Fruit fly (Drosophila melanogaster) whole organism, embryonic: ENCODE data around the gene CG33090.

ENCODE experiments used
- Awh ChIP-seq: fragments of 200-800 bp; sonication (Bioruptor generic); IDR thresholded peaks from 2 replicates; pipeline ENCODE4, ENCODE4 v1.3.6; 2022; ENCODE audit warnings: missing biosample characterization, missing genetic modification characterization
- CG11504 ChIP-seq: fragments of 200-800 bp; sonication (Bioruptor generic); optimal IDR thresholded peaks from 3 replicates; lab custom pipeline; 2019; ENCODE audit warnings: missing biosample characterization, mild to moderate bottlenecking, missing genetic modification characterization, moderate library complexity
- CG15479 ChIP-seq: fragments of 200-800 bp; sonication (Bioruptor generic); optimal IDR thresholded peaks from 3 replicates; lab custom pipeline; 2019; ENCODE audit warnings: missing biosample characterization, mild to moderate bottlenecking, missing genetic modification characterization, moderate library complexity
- CG16863 ChIP-seq: fragments of 200-800 bp; sonication (Bioruptor generic); optimal IDR thresholded peaks from 3 replicates; lab custom pipeline; 2016; ENCODE audit warnings: missing biosample characterization, missing genetic modification characterization
- CG17186 ChIP-seq: fragments of 200-800 bp; sonication (Bioruptor generic); optimal IDR thresholded peaks from 3 replicates; lab custom pipeline; 2017; ENCODE audit warnings: missing biosample characterization, missing genetic modification reagents, missing genetic modification characterization
- CG18619 ChIP-seq: fragments of 200-800 bp; sonication (Bioruptor generic); optimal IDR thresholded peaks from 3 replicates; lab custom pipeline; 2017; ENCODE audit warnings: missing biosample characterization, mild to moderate bottlenecking, missing genetic modification characterization
- CG2875 ChIP-seq: fragments of 200-800 bp; sonication (Bioruptor generic); optimal IDR thresholded peaks from 2 replicates; lab custom pipeline; 2017; ENCODE audit warnings: missing biosample characterization, mild to moderate bottlenecking, missing genetic modification characterization, missing genetic modification reagents
- CG32532 ChIP-seq: fragments of 200-800 bp; sonication (Bioruptor generic); IDR thresholded peaks from 2 replicates; pipeline ENCODE4 v1.3.6; 2022; ENCODE audit warnings: missing biosample characterization, missing genetic modification characterization
- CG4360 ChIP-seq: fragments of 200-800 bp; sonication (Bioruptor generic); IDR thresholded peaks from 2 replicates; pipeline ENCODE4 v1.3.6; 2022; ENCODE audit warnings: missing biosample characterization, missing genetic modification characterization
- CG6683 ChIP-seq: fragments of 200-800 bp; sonication (Bioruptor generic); optimal IDR thresholded peaks from 2 replicates; lab custom pipeline; 2017; ENCODE audit warnings: missing biosample characterization, mild to moderate bottlenecking, missing genetic modification characterization, missing genetic modification reagents
- CG6689 ChIP-seq: fragments of 200-800 bp; sonication (Bioruptor generic); IDR thresholded peaks from 2 replicates; pipeline ENCODE4 v1.3.6; 2022; ENCODE audit warnings: missing biosample characterization, missing genetic modification characterization
- CG6854 ChIP-seq: fragments of 200-800 bp; sonication (Bioruptor generic); optimal IDR thresholded peaks from 3 replicates; lab custom pipeline; 2017; ENCODE audit warnings: missing biosample characterization, mild to moderate bottlenecking, missing genetic modification characterization
- CG7271 ChIP-seq: fragments of 200-800 bp; sonication (Bioruptor generic); optimal IDR thresholded peaks from 2 replicates; lab custom pipeline; 2018; ENCODE audit warnings: missing biosample characterization, mild to moderate bottlenecking, missing genetic modification characterization, moderate library complexity
- CG7357 ChIP-seq: fragments of 200-800 bp; sonication (Bioruptor generic); IDR thresholded peaks from 3 replicates; pipeline ENCODE4 v1.3.6; 2022; ENCODE audit warnings: missing biosample characterization, missing genetic modification characterization
- CG7745 ChIP-seq: fragments of 200-800 bp; sonication (Bioruptor generic); optimal IDR thresholded peaks from 2 replicates; lab custom pipeline; 2018; ENCODE audit warnings: missing biosample characterization, mild to moderate bottlenecking, missing genetic modification characterization, moderate library complexity
- CG7963 ChIP-seq: fragments of 200-800 bp; sonication (Bioruptor generic); IDR thresholded peaks from 3 replicates; pipeline ENCODE4 v1.3.6; 2022; ENCODE audit warnings: missing biosample characterization, missing genetic modification characterization; ENCODE audit not compliant: partially characterized antibody
- CG9876 ChIP-seq: fragments of 200-800 bp; sonication (Bioruptor generic); optimal IDR thresholded peaks from 2 replicates; lab custom pipeline; 2016; ENCODE audit warnings: missing biosample characterization, missing genetic modification characterization
- Chrac-16 ChIP-seq: fragments of 200-800 bp; sonication (Bioruptor generic); optimal IDR thresholded peaks from 3 replicates; lab custom pipeline; 2016; ENCODE audit warnings: missing biosample characterization, missing genetic modification characterization
- CoRest ChIP-seq: fragments of 200-800 bp; sonication (Bioruptor generic); optimal IDR thresholded peaks from 3 replicates; lab custom pipeline; 2018; ENCODE audit warnings: missing biosample characterization, mild to moderate bottlenecking, missing genetic modification characterization, moderate library complexity
- D19A ChIP-seq: fragments of 200-800 bp; optimal IDR thresholded peaks from 3 replicates; lab custom pipeline; 2019; ENCODE audit warnings: missing biosample characterization, mild to moderate bottlenecking, missing genetic modification characterization, moderate library complexity
- Dad ChIP-seq: fragments of 200-800 bp; sonication (Bioruptor generic); optimal IDR thresholded peaks from 3 replicates; lab custom pipeline; 2016; ENCODE audit warnings: missing biosample characterization, missing genetic modification characterization
- Fer3 ChIP-seq: fragments of 200-800 bp; sonication (Bioruptor generic); optimal IDR thresholded peaks from 2 replicates; lab custom pipeline; 2018; ENCODE audit warnings: missing biosample characterization, mild to moderate bottlenecking, missing genetic modification characterization, moderate library complexity
- Hsf ChIP-seq: fragments of 200-800 bp; sonication (Bioruptor generic); optimal IDR thresholded peaks from 3 replicates; lab custom pipeline; 2016; ENCODE audit warnings: missing biosample characterization, missing genetic modification characterization
- Kr ChIP-seq: fragments of 200-800 bp; sonication (Bioruptor generic); optimal IDR thresholded peaks from 2 replicates; lab custom pipeline; 2017; ENCODE audit warnings: missing biosample characterization, mild to moderate bottlenecking, missing genetic modification characterization
- Mes4 ChIP-seq: fragments of 200-800 bp; sonication (Bioruptor generic); optimal IDR thresholded peaks from 2 replicates; lab custom pipeline; 2016; ENCODE audit warnings: missing biosample characterization, missing genetic modification characterization
- NC2α ChIP-seq: fragments of 200-800 bp; sonication (Bioruptor generic); optimal IDR thresholded peaks from 2 replicates; lab custom pipeline; 2016; ENCODE audit warnings: missing biosample characterization, missing genetic modification characterization
- Nf-YA ChIP-seq: fragments of 200-800 bp; sonication (Bioruptor generic); IDR thresholded peaks from 2 replicates; pipeline ENCODE4 v1.3.6; 2022; ENCODE audit warnings: missing biosample characterization, missing genetic modification characterization
- Tbp ChIP-seq: fragments of >200 bp; optimal IDR thresholded peaks from 2 replicates; lab custom pipeline; 2018; ENCODE audit warnings: missing biosample characterization, missing genetic modification characterization
- Usf ChIP-seq: fragments of 200-800 bp; sonication (Bioruptor generic); optimal IDR thresholded peaks from 2 replicates; lab custom pipeline; 2017; ENCODE audit warnings: missing genotype, missing biosample characterization, missing genetic modification characterization
- aop ChIP-seq: fragments of 200-800 bp; sonication (Bioruptor generic); IDR thresholded peaks from 2 replicates; pipeline ENCODE4 v1.3.6; 2022; ENCODE audit warnings: missing biosample characterization, missing genetic modification characterization
- ase ChIP-seq: fragments of 200-800 bp; sonication (Bioruptor generic); IDR thresholded peaks from 3 replicates; pipeline ENCODE4 v1.3.6; 2022; ENCODE audit warnings: missing biosample characterization, missing genetic modification characterization
- ash1 ChIP-seq: fragments of 200-800 bp; sonication (Bioruptor generic); optimal IDR thresholded peaks from 2 replicates; lab custom pipeline; 2018; ENCODE audit warnings: missing biosample characterization, mild to moderate bottlenecking, missing genetic modification characterization
- caup ChIP-seq: fragments of 200-800 bp; sonication (Bioruptor generic); optimal IDR thresholded peaks from 3 replicates; lab custom pipeline; 2017; ENCODE audit warnings: missing biosample characterization, mild to moderate bottlenecking, missing genetic modification characterization, moderate library complexity; ENCODE audit not compliant: severe bottlenecking
- cg ChIP-seq: fragments of 200-800 bp; sonication (Bioruptor generic); optimal IDR thresholded peaks from 3 replicates; lab custom pipeline; 2019; ENCODE audit warnings: missing biosample characterization, mild to moderate bottlenecking, missing genetic modification characterization, moderate library complexity
- da ChIP-seq: fragments of 200-800 bp; sonication (Bioruptor generic); optimal IDR thresholded peaks from 2 replicates; lab custom pipeline; 2016; ENCODE audit warnings: missing biosample characterization, missing genetic modification characterization
- en ChIP-seq: fragments of 200-800 bp; sonication (Bioruptor generic); optimal IDR thresholded peaks from 2 replicates; lab custom pipeline; 2016; ENCODE audit warnings: missing biosample characterization, missing genetic modification characterization
- fd3F ChIP-seq: fragments of 200-800 bp; sonication (Bioruptor generic); optimal IDR thresholded peaks from 2 replicates; lab custom pipeline; 2018; ENCODE audit warnings: missing biosample characterization, mild to moderate bottlenecking, missing genetic modification characterization, moderate library complexity
- fru ChIP-seq: fragments of >200 bp; optimal IDR thresholded peaks from 2 replicates; lab custom pipeline; 2017
- gcm2 ChIP-seq: fragments of 200-800 bp; sonication (Bioruptor generic); optimal IDR thresholded peaks from 2 replicates; lab custom pipeline; 2016; ENCODE audit warnings: missing biosample characterization, missing genetic modification characterization
- gsb-n ChIP-seq: fragments of 200-800 bp; sonication (Bioruptor generic); optimal IDR thresholded peaks from 3 replicates; lab custom pipeline; 2018; ENCODE audit warnings: missing biosample characterization, mild to moderate bottlenecking, missing genetic modification characterization
- jumu ChIP-seq: fragments of 200-800 bp; sonication (Bioruptor generic); optimal IDR thresholded peaks from 3 replicates; lab custom pipeline; 2016; ENCODE audit warnings: missing biosample characterization, missing genetic modification characterization
- klu ChIP-seq: fragments of 200-800 bp; sonication (Bioruptor generic); IDR thresholded peaks from 2 replicates; pipeline ENCODE4 v1.3.6; 2022; ENCODE audit warnings: missing biosample characterization, missing genetic modification characterization
- kni ChIP-seq: fragments of 200-800 bp; sonication (Bioruptor generic); optimal IDR thresholded peaks from 3 replicates; lab custom pipeline; 2017; ENCODE audit warnings: mild to moderate bottlenecking, missing biosample characterization, missing genetic modification reagents, missing genetic modification characterization
- lmd ChIP-seq: fragments of 200-800 bp; sonication (Bioruptor generic); IDR thresholded peaks from 2 replicates; pipeline ENCODE4 v1.3.6; 2022; ENCODE audit warnings: missing biosample characterization, missing genetic modification characterization
- otp ChIP-seq: fragments of 200-800 bp; sonication (Bioruptor generic); IDR thresholded peaks from 3 replicates; pipeline ENCODE4, ENCODE4 v1.3.6; 2022; ENCODE audit warnings: missing biosample characterization, missing genetic modification characterization
- repo ChIP-seq: fragments of 200-800 bp; sonication (Bioruptor generic); optimal IDR thresholded peaks from 2 replicates; lab custom pipeline; 2016; ENCODE audit warnings: missing biosample characterization, missing genetic modification characterization
- run ChIP-seq: fragments of 200-800 bp; sonication (Bioruptor generic); optimal IDR thresholded peaks from 3 replicates; lab custom pipeline; 2018; ENCODE audit warnings: missing biosample characterization, mild to moderate bottlenecking, missing genetic modification characterization
- slou ChIP-seq: fragments of 200-800 bp; sonication (Bioruptor generic); optimal IDR thresholded peaks from 3 replicates; lab custom pipeline; 2016; ENCODE audit warnings: missing biosample characterization, missing genetic modification characterization
- sug ChIP-seq: fragments of 200-800 bp; optimal IDR thresholded peaks from 2 replicates; lab custom pipeline; 2019; ENCODE audit warnings: missing biosample characterization, mild to moderate bottlenecking, missing genetic modification characterization, moderate library complexity
- vnd ChIP-seq: fragments of 200-800 bp; sonication (Bioruptor generic); IDR thresholded peaks from 3 replicates; pipeline ENCODE4 v1.3.6; 2022; ENCODE audit warnings: missing biosample characterization, missing genetic modification characterization; ENCODE audit not compliant: partially characterized antibody
- wor ChIP-seq: fragments of 200-800 bp; sonication (Bioruptor generic); IDR thresholded peaks from 2 replicates; pipeline ENCODE4 v1.3.6; 2022; ENCODE audit warnings: missing biosample characterization, missing genetic modification characterization
- zen ChIP-seq: fragments of 200-800 bp; sonication (Bioruptor generic); optimal IDR thresholded peaks from 3 replicates; lab custom pipeline; 2018; ENCODE audit warnings: missing biosample characterization, mild to moderate bottlenecking, missing genetic modification characterization, moderate library complexity

The CG33090 gene

DNA sequence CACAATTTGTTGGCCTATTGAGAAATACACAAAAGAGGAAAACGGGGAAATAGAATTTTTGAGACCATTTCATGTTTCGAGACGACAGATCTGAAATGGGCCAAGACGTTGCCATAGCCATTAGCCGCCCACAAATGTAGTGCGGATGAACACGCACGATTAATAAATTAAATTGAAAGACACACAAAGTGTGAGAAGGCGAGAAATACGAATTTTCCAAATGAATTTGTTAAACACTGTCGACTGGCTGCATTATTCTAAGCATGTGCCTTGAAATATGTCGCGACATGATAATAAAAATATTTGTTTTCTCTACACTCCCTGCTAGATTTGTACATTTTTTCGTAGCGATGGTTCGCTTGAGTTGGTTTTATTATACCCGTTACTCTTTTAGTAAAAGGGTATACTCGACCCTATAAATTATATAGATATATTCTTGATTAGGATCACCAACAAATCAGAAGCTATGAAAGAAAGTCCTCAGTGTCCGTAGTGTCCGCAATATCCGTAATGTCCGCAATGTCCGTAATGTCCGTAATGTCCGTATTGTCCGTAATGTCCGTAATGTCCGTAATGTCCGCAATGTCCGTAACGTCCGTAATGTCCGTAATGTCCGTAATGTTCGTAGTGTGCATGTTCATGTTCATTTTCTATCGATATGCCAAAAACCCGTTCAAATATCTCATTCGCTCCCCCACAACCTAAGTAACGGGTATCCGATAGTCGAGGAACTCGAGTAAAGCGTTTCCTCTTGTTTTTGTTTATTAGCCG is 42.7 kb downstream of the CG33090 start (continued):
- TF ChIP-seq CG7357 (GFP tag; lab: Robert Waterston, UW), result no peak
- no peak for TF ChIP-seq Dad (GFP tag; lab: Kevin White, UChicago)
- peak; percentile 59 for TF ChIP-seq CoRest (tag; lab: Kevin White, UChicago)
- TF ChIP-seq CG4360 (GFP tag; lab: Robert Waterston, UW), result 0 out of 2 replicates have a peak, but pooled peaks have one; percentile 11
- peak; percentile 7 for TF ChIP-seq repo
- TF ChIP-seq CG7963 (GFP tag; lab: Robert Waterston, UW), result no peak
- TF ChIP-seq slou (GFP tag; lab: Kevin White, UChicago), result no peak
- TF ChIP-seq D19A, result peak; percentile 14
- TF ChIP-seq gcm2, result no peak
- 0 out of 3 replicates have a peak, but pooled peaks have one; percentile 43 for TF ChIP-seq ase (GFP tag; lab: Robert Waterston, UW)
- no peak for TF ChIP-seq Kr (GFP tag; lab: Kevin White, UChicago)
- TF ChIP-seq lmd (GFP tag; lab: Robert Waterston, UW), result peak; percentile 67
- TF ChIP-seq klu (GFP tag; lab: Robert Waterston, UW), result no peak
- no peak for TF ChIP-seq CG2875 (GFP tag; lab: Kevin White, UChicago)
- no peak for TF ChIP-seq Nf-YA
- TF ChIP-seq Tbp (GFP tag; lab: Kevin White, UChicago), result no peak
- no peak for TF ChIP-seq CG9876 (GFP tag; lab: Kevin White, UChicago)
- peak; percentile 21 for TF ChIP-seq gsb-n (tag; lab: Kevin White, UChicago)
- TF ChIP-seq run (tag; lab: Kevin White, UChicago), result no peak
- TF ChIP-seq CG6689 (GFP tag; lab: Robert Waterston, UW), result peak; percentile 35; the same call in 1 of the 2 replicates
- no peak for TF ChIP-seq vnd
- TF ChIP-seq zen (tag; lab: Kevin White, UChicago), result no peak
- TF ChIP-seq cg, result no peak
- TF ChIP-seq da (GFP tag; lab: Kevin White, UChicago), result no peak
- TF ChIP-seq kni (GFP tag; lab: Kevin White, UChicago), result no peak
- TF ChIP-seq CG16863, result peak; percentile 45
- no peak for TF ChIP-seq Fer3 (tag; lab: Kevin White, UChicago)
- peak; percentile 55 for TF ChIP-seq Hsf (GFP tag; lab: Kevin White, UChicago)
- no peak for TF ChIP-seq CG6683 (GFP tag; lab: Kevin White, UChicago)
- peak; percentile 19 for TF ChIP-seq Mes4
- no peak for TF ChIP-seq en (GFP tag; lab: Kevin White, UChicago)
- no peak for TF ChIP-seq CG7271 (tag; lab: Kevin White, UChicago)
- no peak for TF ChIP-seq wor (GFP tag; lab: Robert Waterston, UW)
- no peak for TF ChIP-seq fd3F (GFP tag; lab: Kevin White, UChicago)
- TF ChIP-seq CG15479 (GFP tag; lab: Kevin White, UChicago), result no peak
- peak; percentile 26 for TF ChIP-seq Usf (GFP tag; lab: Kevin White, UChicago)
- TF ChIP-seq jumu (GFP tag; lab: Kevin White, UChicago), result peak; percentile 28
- peak; percentile 3 for TF ChIP-seq NC2α (GFP tag; lab: Kevin White, UChicago)

DNA sequence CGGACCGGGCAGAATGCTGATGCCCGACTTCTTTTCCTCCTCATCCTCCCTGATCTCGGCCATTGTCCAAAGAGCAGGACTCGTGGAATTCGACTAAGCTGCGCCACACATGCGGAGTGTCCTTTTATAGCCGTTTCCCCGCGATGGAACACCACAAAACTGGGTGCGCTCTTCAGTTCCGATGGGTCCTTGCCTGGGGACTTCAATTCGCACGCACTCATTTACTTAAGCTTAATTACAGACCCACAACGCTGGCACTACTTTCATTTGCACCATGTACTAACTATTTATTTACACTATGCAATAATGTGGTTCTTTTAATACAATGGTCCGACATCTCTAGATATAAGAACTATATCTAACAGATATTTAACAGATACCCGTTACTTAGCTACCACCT is 47.1 kb downstream of the CG33090 start, which contains the start of gene ppk:
Gene ppk, minus strand, starts transcription at position 101 of the 400 bp plus-strand sequence.
- TF ChIP-seq Nf-YA (no peak), CG18619 (GFP tag; lab: Kevin White, UChicago) (no peak), slou (GFP tag; lab: Kevin White, UChicago) (no peak), Awh (no peak), Chrac-16 (GFP tag; lab: Kevin White, UChicago) (no peak), otp (GFP tag; lab: Robert Waterston, UW) (no peak), CG7745 (tag; lab: Kevin White, UChicago) (no peak), sug (tag; lab: Kevin White, UChicago) (no peak), aop (no peak), caup (no peak), CG32532 (no peak), fru (lab: Kevin White, UChicago) (no peak), CG11504 (tag; lab: Kevin White, UChicago) (no peak), CG17186 (GFP tag; lab: Kevin White, UChicago) (no peak), ash1 (GFP tag; lab: Kevin White, UChicago) (no peak), CG6854 (no peak)
